Fruit fly (Drosophila melanogaster) whole organism, prepupa: ENCODE measurements around the gene corn.

Source experiments
- Blimp-1 ChIP-seq: fragments of 200-800 bp; sonication (Bioruptor generic); optimal IDR thresholded peaks from 3 replicates; lab custom pipeline; 2017; ENCODE audit warnings: missing biosample characterization, missing genetic modification characterization, mild to moderate bottlenecking, moderate library complexity, missing genetic modification reagents
- CG11294 ChIP-seq: fragments of 200-800 bp; sonication (Bioruptor generic); IDR thresholded peaks from 2 replicates; pipeline ENCODE4 v1.3.6; 2022; ENCODE audit warnings: missing biosample characterization, missing genetic modification characterization
- CG11762 ChIP-seq: fragments of 200-800 bp; sonication (Bioruptor generic); optimal IDR thresholded peaks from 3 replicates; lab custom pipeline; 2016; ENCODE audit warnings: missing biosample characterization, missing genetic modification characterization; ENCODE audit not compliant: insufficient read depth
- CG11902 ChIP-seq: fragments of 200-800 bp; sonication (Bioruptor generic); optimal IDR thresholded peaks from 3 replicates; lab custom pipeline; 2016; ENCODE audit warnings: missing biosample characterization, missing genetic modification characterization
- CG15336 ChIP-seq: fragments of 200-800 bp; sonication (Bioruptor generic); IDR thresholded peaks from 2 replicates; pipeline ENCODE4 v1.3.6; 2022; ENCODE audit warnings: missing biosample characterization, missing genetic modification characterization
- CG1621 ChIP-seq: fragments of 200-800 bp; sonication (Bioruptor generic); optimal IDR thresholded peaks from 3 replicates; lab custom pipeline; 2018; ENCODE audit warnings: missing biosample characterization, mild to moderate bottlenecking, missing genetic modification characterization
- CG16779 ChIP-seq: fragments of 200-800 bp; sonication (Bioruptor generic); optimal IDR thresholded peaks from 3 replicates; lab custom pipeline; 2017; ENCODE audit warnings: missing biosample characterization, mild to moderate bottlenecking, missing genetic modification characterization
- CG31627 ChIP-seq: fragments of 200-800 bp; sonication (Bioruptor generic); optimal IDR thresholded peaks from 3 replicates; lab custom pipeline; 2016; ENCODE audit warnings: missing biosample characterization, missing genetic modification characterization
- CG32006 ChIP-seq: fragments of 200-800 bp; sonication (Bioruptor generic); optimal IDR thresholded peaks from 3 replicates; lab custom pipeline; 2017; ENCODE audit warnings: missing biosample characterization, mild to moderate bottlenecking, missing genetic modification characterization
- CG34406 ChIP-seq: fragments of 200-800 bp; sonication (Bioruptor generic); optimal IDR thresholded peaks from 3 replicates; lab custom pipeline; 2016; ENCODE audit warnings: missing biosample characterization, missing genetic modification characterization
- CG3919 ChIP-seq: fragments of 200-800 bp; sonication (Bioruptor generic); optimal IDR thresholded peaks from 3 replicates; lab custom pipeline; 2016; ENCODE audit warnings: missing biosample characterization, missing genetic modification characterization
- CG4318 ChIP-seq: fragments of 200-800 bp; sonication (Bioruptor generic); optimal IDR thresholded peaks from 3 replicates; lab custom pipeline; 2017; ENCODE audit warnings: missing biosample characterization, mild to moderate bottlenecking, missing genetic modification characterization
- CG6276 ChIP-seq: fragments of 200-800 bp; sonication (Bioruptor generic); optimal IDR thresholded peaks from 2 replicates; lab custom pipeline; 2017; ENCODE audit warnings: missing biosample characterization, mild to moderate bottlenecking, missing genetic modification characterization
- CG6792 ChIP-seq: fragments of 200-800 bp; sonication (Bioruptor generic); optimal IDR thresholded peaks from 3 replicates; lab custom pipeline; 2016; ENCODE audit warnings: missing biosample characterization, missing genetic modification characterization
- CG6808 ChIP-seq: fragments of 200-800 bp; sonication (Bioruptor generic); optimal IDR thresholded peaks from 3 replicates; lab custom pipeline; 2017; ENCODE audit warnings: missing biosample characterization, missing genetic modification characterization, mild to moderate bottlenecking, moderate library complexity, missing genetic modification reagents
- CG7368 ChIP-seq: fragments of 200-800 bp; sonication (Bioruptor generic); optimal IDR thresholded peaks from 3 replicates; lab custom pipeline; 2016; ENCODE audit warnings: missing biosample characterization, missing genetic modification characterization
- CG8119 ChIP-seq: fragments of 200-800 bp; sonication (Bioruptor generic); IDR thresholded peaks from 3 replicates; pipeline ENCODE4 v1.3.6; 2022; ENCODE audit warnings: missing biosample characterization, missing genetic modification characterization
- CG8319 ChIP-seq: fragments of 200-800 bp; sonication (Bioruptor generic); optimal IDR thresholded peaks from 3 replicates; lab custom pipeline; 2016; ENCODE audit warnings: missing biosample characterization, missing genetic modification characterization
- CG8632 ChIP-seq: fragments of 200-800 bp; sonication (Bioruptor generic); optimal IDR thresholded peaks from 3 replicates; lab custom pipeline; 2016; ENCODE audit warnings: missing biosample characterization, missing genetic modification characterization
- Eip75B ChIP-seq: fragments of 200-800 bp; sonication (Bioruptor generic); optimal IDR thresholded peaks from 3 replicates; lab custom pipeline; 2016; ENCODE audit warnings: missing biosample characterization, missing genetic modification characterization
- Eip78C ChIP-seq: fragments of 200-800 bp; sonication (Bioruptor generic); peaks from one replicate; lab custom pipeline; 2016; ENCODE audit warnings: missing biosample characterization, missing genetic modification characterization
- Ets96B ChIP-seq: fragments of 200-800 bp; optimal IDR thresholded peaks from 2 replicates; lab custom pipeline; 2019; ENCODE audit warnings: missing biosample characterization, mild to moderate bottlenecking, missing genetic modification characterization, moderate library complexity
- Gug ChIP-seq: fragments of 200-800 bp; sonication (Bioruptor generic); IDR thresholded peaks from 2 replicates; pipeline ENCODE4 v1.3.6; 2022; ENCODE audit warnings: missing biosample characterization, missing genetic modification characterization
- Hr38 ChIP-seq: sonication (Bioruptor generic); optimal IDR thresholded peaks from 2 replicates; lab custom pipeline; 2016; ENCODE audit warnings: missing biosample characterization, missing genetic modification characterization
- Hr39 ChIP-seq: fragments of 200-800 bp; sonication (Bioruptor generic); optimal IDR thresholded peaks from 2 replicates; lab custom pipeline; 2016; ENCODE audit warnings: missing biosample characterization, missing genetic modification characterization
- Hr4 ChIP-seq: fragments of 200-800 bp; sonication (Bioruptor generic); optimal IDR thresholded peaks from 3 replicates; lab custom pipeline; 2016; ENCODE audit warnings: missing biosample characterization, missing genetic modification characterization
- Lpt ChIP-seq: fragments of 200-800 bp; sonication (Bioruptor generic); optimal IDR thresholded peaks from 3 replicates; lab custom pipeline; 2016; ENCODE audit warnings: missing biosample characterization, missing genetic modification characterization
- Met ChIP-seq: fragments of 200-800 bp; sonication (Bioruptor generic); optimal IDR thresholded peaks from 3 replicates; lab custom pipeline; 2016; ENCODE audit warnings: missing biosample characterization, missing genetic modification characterization
- OdsH ChIP-seq: fragments of 200-800 bp; sonication (Bioruptor generic); optimal IDR thresholded peaks from 3 replicates; lab custom pipeline; 2016; ENCODE audit warnings: missing biosample characterization, missing genetic modification characterization
- Smox ChIP-seq: fragments of 200-800 bp; sonication (Bioruptor generic); optimal IDR thresholded peaks from 3 replicates; lab custom pipeline; 2016; ENCODE audit warnings: missing biosample characterization, missing genetic modification characterization
- Sox102F ChIP-seq: fragments of 200-800 bp; sonication (Bioruptor generic); optimal IDR thresholded peaks from 2 replicates; lab custom pipeline; 2016; ENCODE audit warnings: missing biosample characterization, mild to moderate bottlenecking, missing genetic modification characterization
- Sox15 ChIP-seq: fragments of 200-800 bp; sonication (Bioruptor generic); optimal IDR thresholded peaks from 3 replicates; lab custom pipeline; 2016; ENCODE audit warnings: missing biosample characterization, missing genetic modification characterization
- achi ChIP-seq: fragments of 200-800 bp; sonication (Bioruptor generic); optimal IDR thresholded peaks from 3 replicates; lab custom pipeline; 2016; ENCODE audit warnings: missing biosample characterization, missing genetic modification characterization
- acj6 ChIP-seq: fragments of 200-800 bp; sonication (Bioruptor generic); optimal IDR thresholded peaks from 3 replicates; lab custom pipeline; 2016; ENCODE audit warnings: missing biosample characterization, missing genetic modification characterization
- dsx ChIP-seq: fragments of 200-800 bp; optimal IDR thresholded peaks from 3 replicates; lab custom pipeline; 2019; ENCODE audit warnings: missing biosample characterization, mild to moderate bottlenecking, missing genetic modification characterization, moderate library complexity; ENCODE audit not compliant: poor library complexity, severe bottlenecking
- fd59A ChIP-seq: fragments of 200-800 bp; sonication (Bioruptor generic); optimal IDR thresholded peaks from 2 replicates; lab custom pipeline; 2017; ENCODE audit warnings: missing biosample characterization, mild to moderate bottlenecking, missing genetic modification characterization, missing genetic modification reagents
- fd85E ChIP-seq: fragments of 200-800 bp; sonication (Bioruptor generic); optimal IDR thresholded peaks from 3 replicates; lab custom pipeline; 2016; ENCODE audit warnings: missing biosample characterization, missing genetic modification characterization
- fkh ChIP-seq: fragments of 200-800 bp; sonication (Bioruptor generic); optimal IDR thresholded peaks from 3 replicates; lab custom pipeline; 2017; ENCODE audit warnings: missing biosample characterization, mild to moderate bottlenecking, missing genetic modification characterization, moderate library complexity
- lz ChIP-seq: fragments of 200-800 bp; sonication (Bioruptor generic); optimal IDR thresholded peaks from 3 replicates; lab custom pipeline; 2016; ENCODE audit warnings: missing biosample characterization, missing genetic modification characterization
- net ChIP-seq: fragments of 200-800 bp; sonication (Bioruptor generic); optimal IDR thresholded peaks from 3 replicates; lab custom pipeline; 2016; ENCODE audit warnings: missing biosample characterization, missing genetic modification characterization
- pdm3 ChIP-seq: fragments of 200-800 bp; sonication (Bioruptor generic); optimal IDR thresholded peaks from 3 replicates; lab custom pipeline; 2016; ENCODE audit warnings: missing biosample characterization, missing genetic modification characterization
- spab ChIP-seq: fragments of 200-800 bp; sonication (Bioruptor generic); optimal IDR thresholded peaks from 2 replicates; lab custom pipeline; 2017; ENCODE audit warnings: missing biosample characterization, mild to moderate bottlenecking, missing genetic modification characterization, missing genetic modification reagents
- ss ChIP-seq, 2 experiments: fragments of 200-800 bp; sonication (Bioruptor generic); optimal IDR thresholded peaks; 2 replicates in 1 of 2; 3 replicates in 1 of 2; lab custom pipeline; 2017 to 2018; ENCODE audit warnings: mild to moderate bottlenecking in 2 of 2, missing biosample characterization in 2 of 2, missing genetic modification characterization in 2 of 2, moderate library complexity in 1 of 2
- svp ChIP-seq: fragments of 200-800 bp; sonication (Bioruptor generic); peaks from one replicate; lab custom pipeline; 2016; ENCODE audit warnings: missing biosample characterization, missing genetic modification characterization
- topi ChIP-seq: fragments of 200-800 bp; sonication (Bioruptor generic); optimal IDR thresholded peaks from 3 replicates; lab custom pipeline; 2016; ENCODE audit warnings: missing biosample characterization, missing genetic modification characterization
- vri ChIP-seq: fragments of 200-800 bp; sonication (Bioruptor generic); optimal IDR thresholded peaks from 3 replicates; lab custom pipeline; 2016; ENCODE audit warnings: missing biosample characterization, mild to moderate bottlenecking, missing genetic modification characterization

Gene corn

DNA sequence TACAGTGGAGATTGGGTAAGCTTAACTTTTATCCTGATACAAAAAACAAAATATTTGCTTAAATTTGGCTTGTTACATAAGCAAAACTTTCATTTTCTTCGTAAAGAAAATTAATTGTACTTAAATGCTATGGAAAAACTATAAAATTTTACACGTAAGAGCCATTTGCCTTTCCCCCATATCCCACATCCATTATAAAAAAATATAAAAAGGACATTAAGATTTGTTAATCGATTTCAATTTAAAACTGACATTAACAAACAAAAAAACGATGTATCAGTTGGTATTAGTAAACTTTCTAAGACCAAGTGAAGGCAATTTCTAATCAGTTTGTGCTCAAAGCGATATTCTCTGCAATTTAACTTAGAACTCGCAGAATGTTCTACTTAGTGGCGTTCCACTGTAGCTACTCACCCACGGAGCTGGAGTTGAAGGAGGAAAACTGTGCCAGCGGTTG, 1.3 kb downstream of the corn start (continued):
- peak; percentile 39; the same call in 1 of the 2 replicates for TF ChIP-seq CG15336 (GFP tag; lab: Robert Waterston, UW)
- TF ChIP-seq pdm3 (GFP tag; lab: Kevin White, UChicago), result peak; percentile 74
- TF ChIP-seq Sox15 (GFP tag; lab: Kevin White, UChicago), result peak; percentile 35
- peak; percentile 79 for TF ChIP-seq CG6808
- TF ChIP-seq CG31627 (GFP tag; lab: Kevin White, UChicago), result peak; percentile 65
- TF ChIP-seq CG6792 (GFP tag; lab: Kevin White, UChicago), result peak; percentile 68
- peak; percentile 58; the same call in 2 of the 3 replicates for TF ChIP-seq CG8119
- peak; percentile 77 for TF ChIP-seq CG4318 (GFP tag; lab: Kevin White, UChicago)
- TF ChIP-seq Met (GFP tag; lab: Kevin White, UChicago), result peak; percentile 74
- TF ChIP-seq Hr38 (GFP tag; lab: Kevin White, UChicago), result no peak
- TF ChIP-seq lz (GFP tag; lab: Kevin White, UChicago), result peak; percentile 67
- peak; percentile 57 for TF ChIP-seq CG8632 (GFP tag; lab: Kevin White, UChicago)
- peak; percentile 83 for TF ChIP-seq svp
- peak; percentile 74 for TF ChIP-seq Smox (GFP tag; lab: Kevin White, UChicago)
- peak; percentile 63 for TF ChIP-seq fd59A (GFP tag; lab: Kevin White, UChicago)
- peak; percentile 70 for TF ChIP-seq topi
- peak; percentile 86 for TF ChIP-seq Hr4
- peak; percentile 64 for TF ChIP-seq CG11762 (GFP tag; lab: Kevin White, UChicago)
- TF ChIP-seq achi (GFP tag; lab: Kevin White, UChicago), result peak; percentile 68
- TF ChIP-seq Ets96B (tag; lab: Kevin White, UChicago), result peak; percentile 46
- peak; percentile 22 for TF ChIP-seq CG7368 (GFP tag; lab: Kevin White, UChicago)
- TF ChIP-seq Eip78C (GFP tag; lab: Kevin White, UChicago), result peak; percentile 94
- TF ChIP-seq Gug (GFP tag; lab: Robert Waterston, UW), result 0 out of 2 replicates have a peak, but pooled peaks have one; percentile 14
- no peak for TF ChIP-seq fd85E (GFP tag; lab: Kevin White, UChicago)
- peak; percentile 89 for TF ChIP-seq CG32006 (GFP tag; lab: Kevin White, UChicago)
- TF ChIP-seq CG11294 (GFP tag; lab: Robert Waterston, UW), result no peak
- TF ChIP-seq Blimp-1 (GFP tag; lab: Kevin White, UChicago), result peak; percentile 27
- peak; percentile 45 for TF ChIP-seq CG16779
- peak; percentile 18 for TF ChIP-seq CG8319
- TF ChIP-seq Lpt (GFP tag; lab: Kevin White, UChicago), result peak; percentile 64
- peak; percentile 74 for TF ChIP-seq net (GFP tag; lab: Kevin White, UChicago)

DNA sequence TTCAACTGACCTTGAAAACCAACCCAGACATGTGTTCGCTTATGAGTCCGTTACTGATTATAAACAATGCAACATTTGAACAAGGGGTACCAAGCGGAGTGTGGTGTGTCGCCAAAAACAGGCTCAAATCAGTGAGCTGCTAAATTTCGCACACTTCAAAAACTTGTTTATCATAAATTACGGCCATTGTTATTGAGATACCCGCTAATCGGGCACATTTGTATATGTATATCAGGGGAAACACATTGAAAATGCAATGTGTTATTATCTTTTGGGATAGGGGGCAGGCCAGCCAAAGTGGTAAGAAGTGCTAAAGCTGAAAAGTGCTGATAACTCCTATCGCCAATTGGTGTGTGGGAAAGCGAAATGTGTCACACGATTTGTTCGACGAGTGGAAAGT, 2.6 kb downstream of the corn start:
- no peak for TF ChIP-seq Blimp-1 (GFP tag; lab: Kevin White, UChicago)
- no peak for TF ChIP-seq fkh (GFP tag; lab: Kevin White, UChicago)
- no peak for TF ChIP-seq CG16779
- TF ChIP-seq Hr38 (GFP tag; lab: Kevin White, UChicago), result no peak
- TF ChIP-seq vri (GFP tag; lab: Kevin White, UChicago), result peak; percentile 41

DNA sequence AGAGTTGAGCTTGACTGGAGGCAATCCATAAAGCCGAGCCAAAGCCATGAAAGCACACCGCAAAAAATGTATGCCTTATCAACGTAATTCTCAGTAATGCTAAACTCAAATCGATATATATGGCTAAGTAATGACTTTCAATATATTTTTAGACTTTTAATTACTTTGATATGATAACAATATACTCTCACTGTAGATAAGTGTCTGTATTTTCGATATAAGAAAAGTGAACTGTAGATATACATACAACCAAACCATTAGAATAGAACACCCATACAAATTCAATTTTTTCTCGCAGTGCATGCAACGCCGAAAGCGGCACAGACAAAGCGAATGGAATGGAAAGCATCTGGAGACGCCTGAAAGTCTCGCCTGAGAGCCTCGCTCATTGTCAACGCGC, 3.2 kb downstream of the corn start:
- TF ChIP-seq Sox15 (GFP tag; lab: Kevin White, UChicago) (peak; percentile 48), CG3919 (GFP tag; lab: Kevin White, UChicago) (peak; percentile 79), CG16779 (peak; percentile 39), Lpt (GFP tag; lab: Kevin White, UChicago) (peak; percentile 44), CG11902 (peak; percentile 57), acj6 (GFP tag; lab: Kevin White, UChicago) (peak; percentile 79), CG8319 (peak; percentile 24), CG1621 (tag; lab: Kevin White, UChicago) (peak; percentile 57), OdsH (peak; percentile 76), Sox102F (GFP tag; lab: Kevin White, UChicago) (peak; percentile 59), CG8119 (peak; percentile 81), Gug (GFP tag; lab: Robert Waterston, UW) (peak; percentile 60), svp (peak; percentile 71), fkh (GFP tag; lab: Kevin White, UChicago) (no peak), CG31627 (GFP tag; lab: Kevin White, UChicago) (peak; percentile 67), fd59A (GFP tag; lab: Kevin White, UChicago) (peak; percentile 64), vri (GFP tag; lab: Kevin White, UChicago) (peak; percentile 31), Hr39 (GFP tag; lab: Kevin White, UChicago) (peak; percentile 59), ss (GFP tag; optimal IDR thresholded peaks at IDR 0.05; lab: Kevin White, UChicago) (peak; percentile 44 to 74), dsx (GFP tag; lab: Kevin White, UChicago) (peak; percentile 74), Eip75B (peak; percentile 79), Ets96B (tag; lab: Kevin White, UChicago) (peak; percentile 77), CG6276 (GFP tag; lab: Kevin White, UChicago) (peak; percentile 65), CG6792 (GFP tag; lab: Kevin White, UChicago) (peak; percentile 68), CG34406 (peak; percentile 73), spab (GFP tag; lab: Kevin White, UChicago) (peak; percentile 76)
